Fruit fly (Drosophila melanogaster) whole organism, embryonic: ENCODE results near the gene Rpn12.

Source experiments
- Adf1 ChIP-seq: fragments of 200-800 bp; sonication (Bioruptor generic); IDR thresholded peaks from 2 replicates; pipeline ENCODE4 v1.3.6; 2022; ENCODE audit warnings: missing biosample characterization, missing genetic modification characterization
- Atf-2 ChIP-seq: fragments of 200-800 bp; sonication (Bioruptor generic); optimal IDR thresholded peaks from 2 replicates; lab custom pipeline; 2016; ENCODE audit warnings: missing biosample characterization, missing genetic modification characterization
- CG1024 ChIP-seq: fragments of 200-800 bp; sonication (Bioruptor generic); IDR thresholded peaks from 2 replicates; pipeline ENCODE4 v1.3.6; 2022; ENCODE audit warnings: missing biosample characterization, missing genetic modification characterization
- CG12236 ChIP-seq: fragments of 200-800 bp; sonication (Bioruptor generic); optimal IDR thresholded peaks from 2 replicates; lab custom pipeline; 2016; ENCODE audit warnings: missing biosample characterization, missing genetic modification characterization
- CG1233 ChIP-seq: fragments of 200-800 bp; sonication (Bioruptor generic); optimal IDR thresholded peaks from 4 replicates; lab custom pipeline; 2018; ENCODE audit warnings: missing biosample characterization, mild to moderate bottlenecking, missing genetic modification characterization
- CG13287 ChIP-seq: fragments of 200-800 bp; sonication (Bioruptor generic); IDR thresholded peaks from 2 replicates; pipeline ENCODE4 v1.3.6; 2022; ENCODE audit warnings: missing biosample characterization, missing genetic modification characterization; ENCODE audit not compliant: partially characterized antibody
- CG15269 ChIP-seq: fragments of 200-800 bp; sonication (Bioruptor generic); optimal IDR thresholded peaks from 2 replicates; lab custom pipeline; 2018; ENCODE audit warnings: missing biosample characterization, mild to moderate bottlenecking, missing genetic modification characterization, moderate library complexity
- CG16813 ChIP-seq: fragments of 200-800 bp; sonication (Bioruptor generic); IDR thresholded peaks from 3 replicates; pipeline ENCODE4 v1.3.6; 2022; ENCODE audit warnings: missing biosample characterization, missing genetic modification characterization; ENCODE audit not compliant: partially characterized antibody
- CG17186 ChIP-seq: fragments of 200-800 bp; sonication (Bioruptor generic); optimal IDR thresholded peaks from 3 replicates; lab custom pipeline; 2017; ENCODE audit warnings: missing biosample characterization, missing genetic modification reagents, missing genetic modification characterization
- CG18011 ChIP-seq: fragments of 200-800 bp; sonication (Bioruptor generic); optimal IDR thresholded peaks from 2 replicates; lab custom pipeline; 2017; ENCODE audit warnings: missing biosample characterization, missing genetic modification characterization, mild to moderate bottlenecking, moderate library complexity, missing genotype
- CG34376 ChIP-seq: fragments of 200-800 bp; sonication (Bioruptor generic); optimal IDR thresholded peaks from 2 replicates; lab custom pipeline; 2018; ENCODE audit warnings: missing biosample characterization, mild to moderate bottlenecking, missing genetic modification characterization
- CG34422 ChIP-seq: fragments of 200-800 bp; sonication (Bioruptor generic); IDR thresholded peaks from 3 replicates; pipeline ENCODE4 v1.3.6; 2022; ENCODE audit warnings: missing biosample characterization, missing genetic modification characterization
- CG5953 ChIP-seq: fragments of 200-800 bp; sonication (Bioruptor generic); IDR thresholded peaks from 2 replicates; pipeline ENCODE4 v1.3.6; 2022; ENCODE audit warnings: missing biosample characterization, missing genetic modification characterization
- CG6854 ChIP-seq: fragments of 200-800 bp; sonication (Bioruptor generic); optimal IDR thresholded peaks from 3 replicates; lab custom pipeline; 2017; ENCODE audit warnings: missing biosample characterization, mild to moderate bottlenecking, missing genetic modification characterization
- CG7372 ChIP-seq: fragments of 200-800 bp; sonication (Bioruptor generic); IDR thresholded peaks from 2 replicates; pipeline ENCODE4 v1.3.6; 2022; ENCODE audit warnings: missing biosample characterization, missing genetic modification characterization
- CG8388 ChIP-seq: fragments of 200-800 bp; sonication (Bioruptor generic); optimal IDR thresholded peaks from 2 replicates; lab custom pipeline; 2019; ENCODE audit warnings: missing biosample characterization, mild to moderate bottlenecking, missing genetic modification characterization, moderate library complexity
- Camta ChIP-seq: fragments of 200-800 bp; sonication (Bioruptor generic); optimal IDR thresholded peaks from 2 replicates; lab custom pipeline; 2016; ENCODE audit warnings: missing biosample characterization, missing genetic modification characterization
- Dfd ChIP-seq, 2 experiments: fragments of >200 bp; optimal IDR thresholded peaks; 2 replicates each; lab custom pipeline; 2017; ENCODE audit warnings: missing biosample characterization in 2 of 2, missing genetic modification characterization in 2 of 2
- Eip74EF ChIP-seq, 2 experiments: fragments of 200-800 bp in 1 of 2; fragments of >200 bp in 1 of 2; sonication (Bioruptor generic) in 1 of 2; optimal IDR thresholded peaks; 2 replicates each; lab custom pipeline; 2017 to 2019; ENCODE audit warnings: missing biosample characterization in 2 of 2, missing genetic modification characterization in 2 of 2, mild to moderate bottlenecking in 1 of 2, moderate library complexity in 1 of 2
- Ets65A ChIP-seq: fragments of 200-800 bp; sonication (Bioruptor generic); peaks from one replicate; lab custom pipeline; 2016; ENCODE audit warnings: missing biosample characterization, missing genetic modification characterization
- Fer3 ChIP-seq: fragments of 200-800 bp; sonication (Bioruptor generic); optimal IDR thresholded peaks from 2 replicates; lab custom pipeline; 2018; ENCODE audit warnings: missing biosample characterization, mild to moderate bottlenecking, missing genetic modification characterization, moderate library complexity
- H2.0 ChIP-seq: fragments of 200-800 bp; sonication (Bioruptor generic); IDR thresholded peaks from 2 replicates; pipeline ENCODE4 v1.3.6; 2022; ENCODE audit warnings: missing biosample characterization, missing genetic modification characterization
- HLHmδ ChIP-seq: fragments of 200-800 bp; sonication (Bioruptor generic); optimal IDR thresholded peaks from 2 replicates; lab custom pipeline; 2018; ENCODE audit warnings: missing biosample characterization, mild to moderate bottlenecking, missing genetic modification characterization, moderate library complexity
- Hmr ChIP-seq: fragments of 200-800 bp; sonication (Bioruptor generic); optimal IDR thresholded peaks from 3 replicates; lab custom pipeline; 2017; ENCODE audit warnings: mild to moderate bottlenecking, missing biosample characterization, missing genetic modification reagents, missing genetic modification characterization
- Hr39 ChIP-seq: fragments of >200 bp; optimal IDR thresholded peaks from 2 replicates; lab custom pipeline; 2017
- Kr ChIP-seq: fragments of 200-800 bp; sonication (Bioruptor generic); optimal IDR thresholded peaks from 2 replicates; lab custom pipeline; 2017; ENCODE audit warnings: missing biosample characterization, mild to moderate bottlenecking, missing genetic modification characterization
- Mes4 ChIP-seq: fragments of 200-800 bp; sonication (Bioruptor generic); optimal IDR thresholded peaks from 2 replicates; lab custom pipeline; 2016; ENCODE audit warnings: missing biosample characterization, missing genetic modification characterization
- NC2α ChIP-seq: fragments of 200-800 bp; sonication (Bioruptor generic); optimal IDR thresholded peaks from 2 replicates; lab custom pipeline; 2016; ENCODE audit warnings: missing biosample characterization, missing genetic modification characterization
- Rfx ChIP-seq: fragments of 200-800 bp; sonication (Bioruptor generic); IDR thresholded peaks from 2 replicates; pipeline ENCODE4 v1.3.6; 2022; ENCODE audit warnings: missing biosample characterization, missing genetic modification characterization
- Vsx1 ChIP-seq: fragments of 200-800 bp; sonication (Bioruptor generic); optimal IDR thresholded peaks from 2 replicates; lab custom pipeline; 2017; ENCODE audit warnings: missing biosample characterization, mild to moderate bottlenecking, missing genetic modification characterization, missing genetic modification reagents
- ac ChIP-seq: fragments of 200-800 bp; sonication (Bioruptor generic); optimal IDR thresholded peaks from 3 replicates; lab custom pipeline; 2017; ENCODE audit warnings: missing biosample characterization, mild to moderate bottlenecking, missing genetic modification characterization
- ase ChIP-seq: fragments of 200-800 bp; sonication (Bioruptor generic); IDR thresholded peaks from 3 replicates; pipeline ENCODE4 v1.3.6; 2022; ENCODE audit warnings: missing biosample characterization, missing genetic modification characterization
- bsh ChIP-seq, 2 experiments: fragments of 200-800 bp; sonication (Bioruptor generic); optimal IDR thresholded peaks; 2 replicates each; lab custom pipeline; 2017 to 2018; ENCODE audit warnings: mild to moderate bottlenecking in 2 of 2, missing biosample characterization in 2 of 2, missing genetic modification characterization in 2 of 2, moderate library complexity in 1 of 2
- cas ChIP-seq: fragments of 200-800 bp; sonication (Bioruptor generic); IDR thresholded peaks from 2 replicates; pipeline ENCODE4 v1.3.6; 2022; ENCODE audit warnings: missing biosample characterization, missing genetic modification characterization
- chn ChIP-seq: fragments of 200-800 bp; sonication (Bioruptor generic); optimal IDR thresholded peaks from 2 replicates; lab custom pipeline; 2016; ENCODE audit warnings: missing biosample characterization, missing genetic modification characterization
- ci ChIP-seq: fragments of 200-800 bp; sonication (Bioruptor generic); IDR thresholded peaks from 3 replicates; pipeline ENCODE4 v1.3.6; 2022; ENCODE audit warnings: missing biosample characterization, missing genetic modification characterization
- cwo ChIP-seq: fragments of 200-800 bp; sonication (Bioruptor generic); optimal IDR thresholded peaks from 3 replicates; lab custom pipeline; 2017; ENCODE audit warnings: missing biosample characterization, missing genetic modification characterization, mild to moderate bottlenecking, moderate library complexity, missing genetic modification reagents
- danr ChIP-seq: fragments of 200-800 bp; sonication (Bioruptor generic); IDR thresholded peaks from 2 replicates; pipeline ENCODE4 v1.3.6; 2022; ENCODE audit warnings: missing biosample characterization, missing genetic modification characterization
- dpn ChIP-seq, 2 experiments: fragments of 200-800 bp; sonication (Bioruptor generic); optimal IDR thresholded peaks; 3 replicates each; lab custom pipeline; 2016; ENCODE audit warnings: missing biosample characterization in 2 of 2, missing genetic modification characterization in 2 of 2
- ems ChIP-seq: fragments of 200-800 bp; sonication (Bioruptor generic); optimal IDR thresholded peaks from 3 replicates; lab custom pipeline; 2016; ENCODE audit warnings: missing biosample characterization, missing genetic modification characterization
- eyg ChIP-seq: fragments of 200-800 bp; sonication (Bioruptor generic); optimal IDR thresholded peaks from 3 replicates; lab custom pipeline; 2016; ENCODE audit warnings: missing biosample characterization, missing genetic modification characterization
- fd64A ChIP-seq: fragments of 200-800 bp; sonication (Bioruptor generic); optimal IDR thresholded peaks from 3 replicates; lab custom pipeline; 2018; ENCODE audit warnings: missing biosample characterization, mild to moderate bottlenecking, missing genetic modification characterization
- nmo ChIP-seq: fragments of 200-800 bp; sonication (Bioruptor generic); optimal IDR thresholded peaks from 2 replicates; lab custom pipeline; 2018; ENCODE audit warnings: missing biosample characterization, mild to moderate bottlenecking, missing genetic modification characterization, moderate library complexity
- onecut ChIP-seq: fragments of 200-800 bp; sonication (Bioruptor generic); IDR thresholded peaks from 2 replicates; pipeline ENCODE4 v1.3.6; 2022; ENCODE audit warnings: missing biosample characterization, missing genetic modification characterization
- org-1 ChIP-seq: fragments of 200-800 bp; sonication (Bioruptor generic); optimal IDR thresholded peaks from 2 replicates; lab custom pipeline; 2017; ENCODE audit warnings: missing biosample characterization, missing genetic modification characterization
- otp ChIP-seq: fragments of 200-800 bp; sonication (Bioruptor generic); IDR thresholded peaks from 3 replicates; pipeline ENCODE4, ENCODE4 v1.3.6; 2022; ENCODE audit warnings: missing biosample characterization, missing genetic modification characterization
- peb ChIP-seq: fragments of 200-800 bp; sonication (Bioruptor generic); IDR thresholded peaks from 2 replicates; pipeline ENCODE4 v1.3.6; 2022; ENCODE audit warnings: missing biosample characterization, missing genetic modification characterization
- pfk ChIP-seq: fragments of 200-800 bp; sonication (Bioruptor generic); optimal IDR thresholded peaks from 2 replicates; lab custom pipeline; 2018; ENCODE audit warnings: missing biosample characterization, mild to moderate bottlenecking, missing genetic modification characterization, moderate library complexity
- prd ChIP-seq, 3 experiments: fragments of >200 bp in 2 of 3; fragments of 200-800 bp in 1 of 3; sonication (Bioruptor generic) in 1 of 3; optimal IDR thresholded peaks in 2 of 3; IDR thresholded peaks in 1 of 3; 2 replicates in 2 of 3; 3 replicates in 1 of 3; pipeline versions ENCODE4 v1.3.6 to Lab custom; 2017 to 2022; ENCODE audit warnings: missing biosample characterization in 1 of 3, missing genetic modification characterization in 1 of 3
- ssp ChIP-seq: fragments of 200-800 bp; sonication (Bioruptor generic); IDR thresholded peaks from 2 replicates; pipeline ENCODE4 v1.3.6; 2022; ENCODE audit warnings: missing biosample characterization, missing genetic modification characterization
- tx ChIP-seq: fragments of 200-800 bp; sonication (Bioruptor generic); optimal IDR thresholded peaks from 2 replicates; lab custom pipeline; 2016; ENCODE audit warnings: missing biosample characterization, missing genetic modification characterization

Gene Rpn12

dm6 chr3L:16612152-16612551, 29.3 kb downstream of the Rpn12 start, which contains the start of gene CG4101 (continued):
- peak; percentile 11 for TF ChIP-seq Vsx1 (GFP tag; lab: Kevin White, UChicago)
- TF ChIP-seq CG18011 (GFP tag; lab: Kevin White, UChicago) = peak; percentile 65
- TF ChIP-seq Hr39 = no peak
- no peak for TF ChIP-seq HLHmδ (GFP tag; lab: Kevin White, UChicago)
- TF ChIP-seq Eip74EF (GFP tag; optimal IDR thresholded peaks at IDR 0.05; lab: Kevin White, UChicago) = peak in 1 of 2 experiments; percentile 34
- TF ChIP-seq CG6854 (GFP tag; lab: Kevin White, UChicago) = peak; percentile 30
- peak; percentile 82; the same call in 2 of the 3 replicates for TF ChIP-seq ci (GFP tag; lab: Robert Waterston, UW)
- TF ChIP-seq nmo = peak; percentile 88
- peak; percentile 82 to 84 for TF ChIP-seq dpn (GFP tag; optimal IDR thresholded peaks at IDR 0.05; lab: Kevin White, UChicago)
- TF ChIP-seq org-1 (GFP tag; lab: Kevin White, UChicago) = no peak
- peak; percentile 82 for TF ChIP-seq CG15269
- TF ChIP-seq CG1233 (GFP tag; lab: Kevin White, UChicago) = peak; percentile 60
- TF ChIP-seq H2.0 (GFP tag; lab: Robert Waterston, UW) = peak; percentile 77
- peak; percentile 75 for TF ChIP-seq CG16813 (GFP tag; lab: Robert Waterston, UW)
- TF ChIP-seq danr (GFP tag; lab: Robert Waterston, UW) = peak; percentile 57
- TF ChIP-seq tx (GFP tag; lab: Kevin White, UChicago) = peak; percentile 70
- peak; percentile 66; the same call in 2 of the 3 replicates for TF ChIP-seq otp (GFP tag; lab: Robert Waterston, UW)
- no peak for TF ChIP-seq fd64A (GFP tag; lab: Kevin White, UChicago)
- TF ChIP-seq eyg = peak; percentile 11
- peak; percentile 62 for TF ChIP-seq Atf-2 (GFP tag; lab: Kevin White, UChicago)
- peak; percentile 84 for TF ChIP-seq Hmr (GFP tag; lab: Kevin White, UChicago)
- peak; percentile 57 for TF ChIP-seq ssp (GFP tag; lab: Robert Waterston, UW)
- peak; percentile 35 to 79 for TF ChIP-seq bsh (GFP tag; optimal IDR thresholded peaks at IDR 0.05; lab: Kevin White, UChicago)
- TF ChIP-seq Adf1 (GFP tag; lab: Robert Waterston, UW) = peak; percentile 51
- TF ChIP-seq cwo (GFP tag; lab: Kevin White, UChicago) = peak; percentile 50
- TF ChIP-seq CG8388 (GFP tag; lab: Kevin White, UChicago) = peak; percentile 52
- TF ChIP-seq CG13287 (GFP tag; lab: Robert Waterston, UW) = peak; percentile 92
- no peak for TF ChIP-seq CG17186 (GFP tag; lab: Kevin White, UChicago)
- peak; percentile 30 for TF ChIP-seq onecut (GFP tag; lab: Robert Waterston, UW)
- peak; percentile 24 for TF ChIP-seq NC2α (GFP tag; lab: Kevin White, UChicago)
- TF ChIP-seq Dfd (GFP tag; optimal IDR thresholded peaks at IDR 0.05; lab: Kevin White, UChicago) = no peak
- TF ChIP-seq ems (GFP tag; lab: Kevin White, UChicago) = peak; percentile 81
- TF ChIP-seq CG34376 (GFP tag; lab: Kevin White, UChicago) = peak; percentile 77
- no peak for TF ChIP-seq CG5953
- no peak for TF ChIP-seq ac (GFP tag; lab: Kevin White, UChicago)
- TF ChIP-seq CG34422 (GFP tag; lab: Robert Waterston, UW) = peak; percentile 81
- TF ChIP-seq CG1024 = peak; percentile 63
- TF ChIP-seq peb = peak; percentile 55
- TF ChIP-seq Mes4 (GFP tag; lab: Kevin White, UChicago) = peak; percentile 54
- no peak for TF ChIP-seq pfk (GFP tag; lab: Kevin White, UChicago)
- TF ChIP-seq Kr (GFP tag; lab: Kevin White, UChicago) = no peak
- TF ChIP-seq prd (optimal IDR thresholded peaks at IDR 0.05; lab: Kevin White, UChicago) = no peak
- peak; percentile 85 for TF ChIP-seq prd (GFP tag; IDR thresholded peaks at IDR 0.05; lab: Robert Waterston, UW)
- peak; percentile 83 for TF ChIP-seq Rfx
- peak; percentile 12 for TF ChIP-seq CG12236 (GFP tag; lab: Kevin White, UChicago)
- TF ChIP-seq chn (GFP tag; lab: Kevin White, UChicago) = peak; percentile 82
- peak; percentile 96 for TF ChIP-seq Ets65A
- TF ChIP-seq cas (GFP tag; lab: Robert Waterston, UW) = peak; percentile 63; the same call in 1 of the 2 replicates
- peak; percentile 69 for TF ChIP-seq Camta
- peak; percentile 82 for TF ChIP-seq ase (GFP tag; lab: Robert Waterston, UW)
- peak; percentile 81 for TF ChIP-seq Fer3
- peak; percentile 65 for TF ChIP-seq CG7372 (GFP tag; lab: Robert Waterston, UW)
